Worm (Caenorhabditis elegans) whole organism, L2 larva: Measurements from ENCODE around the gene C28A5.6.

Experiments
- aly-2 ChIP-seq: fragments of 150-350 bp; optimal IDR thresholded peaks from 2 replicates; lab custom pipeline; 2014; ENCODE audit warnings: missing biosample characterization, missing genetic modification characterization
- elt-1 ChIP-seq: fragments of 150-350 bp; optimal IDR thresholded peaks from 2 replicates; lab custom pipeline; 2014; ENCODE audit warnings: missing biosample characterization, missing genetic modification characterization
- lin-13 ChIP-seq: fragments of 150-350 bp; optimal IDR thresholded peaks from 2 replicates; lab custom pipeline; 2014; ENCODE audit warnings: missing biosample characterization, missing genetic modification reagents, missing genetic modification characterization
- lsy-2 ChIP-seq, 2 experiments: fragments of 150-350 bp in 1 of 2; sonication (generic microtip) in 1 of 2; optimal IDR thresholded peaks; 2 replicates each; lab custom pipeline; 2014 to 2017; ENCODE audit warnings: missing biosample characterization in 2 of 2, missing genetic modification characterization in 2 of 2
- mab-5 ChIP-seq: fragments of 150-350 bp; optimal IDR thresholded peaks from 2 replicates; lab custom pipeline; 2014; ENCODE audit warnings: missing biosample characterization, missing genetic modification characterization
- nhr-11 ChIP-seq: fragments of 150-350 bp; optimal IDR thresholded peaks from 2 replicates; lab custom pipeline; 2014; ENCODE audit warnings: missing biosample characterization, missing genetic modification characterization
- nhr-12 ChIP-seq: fragments of 150-350 bp; optimal IDR thresholded peaks from 2 replicates; lab custom pipeline; 2014; ENCODE audit warnings: missing biosample characterization, missing genetic modification characterization
- nhr-129 ChIP-seq: fragments of 150-350 bp; optimal IDR thresholded peaks from 2 replicates; lab custom pipeline; 2014; ENCODE audit warnings: missing biosample characterization, missing genetic modification characterization
- nhr-237 ChIP-seq: fragments of 150-350 bp; optimal IDR thresholded peaks from 2 replicates; lab custom pipeline; 2014; ENCODE audit warnings: missing biosample characterization, missing genetic modification characterization
- nhr-6 ChIP-seq: fragments of 150-350 bp; optimal IDR thresholded peaks from 2 replicates; lab custom pipeline; 2014; ENCODE audit warnings: missing biosample characterization, missing genetic modification characterization
- peb-1 ChIP-seq: fragments of 150-350 bp; optimal IDR thresholded peaks from 2 replicates; lab custom pipeline; 2014; ENCODE audit warnings: missing biosample characterization, missing genetic modification characterization
- sma-3 ChIP-seq: sonication (generic microtip); optimal IDR thresholded peaks from 2 replicates; lab custom pipeline; 2016; ENCODE audit warnings: missing genetic modification reagents, missing genetic modification characterization, missing compliant biosample characterization
- zag-1 ChIP-seq: fragments of 150-350 bp; optimal IDR thresholded peaks from 2 replicates; lab custom pipeline; 2014; ENCODE audit warnings: missing biosample characterization, missing genetic modification characterization

DNA sequence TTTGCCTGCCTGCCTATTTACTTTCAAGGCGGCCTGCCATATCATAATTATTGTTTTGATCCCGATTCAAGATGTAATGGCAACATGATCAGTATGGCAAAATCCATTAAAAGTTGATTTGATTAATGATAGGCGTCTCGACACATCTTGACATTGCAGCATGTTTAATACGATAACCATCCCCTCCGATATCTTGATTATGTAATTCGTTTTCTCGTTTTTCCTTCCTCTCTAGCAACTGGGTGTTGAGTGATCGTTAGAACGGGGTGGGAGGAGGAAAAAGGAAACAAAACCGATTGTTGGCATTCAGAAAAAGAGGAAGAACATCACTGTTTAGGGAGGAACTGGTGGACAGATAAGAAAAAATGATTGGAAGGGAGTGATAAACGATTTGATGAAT, 37.4 kb downstream of the C28A5.6 start:
- TF ChIP-seq lsy-2 (tag; optimal IDR thresholded peaks at IDR 0.05; lab: Kevin White, UChicago) (no peak), nhr-129 (tag; lab: Kevin White, UChicago) (no peak), aly-2 (no peak), lin-13 (GFP tag; lab: Kevin White, UChicago) (no peak), elt-1 (no peak), zag-1 (no peak), nhr-11 (tag; lab: Kevin White, UChicago) (no peak), mab-5 (tag; lab: Kevin White, UChicago) (no peak), peb-1 (tag; lab: Kevin White, UChicago) (no peak), nhr-237 (tag; lab: Kevin White, UChicago) (no peak), nhr-6 (tag; lab: Kevin White, UChicago) (no peak), nhr-12 (tag; lab: Kevin White, UChicago) (no peak), sma-3 (no peak)
